Worm (Caenorhabditis elegans) whole organism, L2 larva: ENCODE data around the gene rpt-6.

ENCODE experiments used
- C34F6.9 ChIP-seq: fragments of 150-350 bp; optimal IDR thresholded peaks from 2 replicates; lab custom pipeline; 2014; ENCODE audit warnings: missing biosample characterization, missing genetic modification characterization
- F13H6.1 ChIP-seq: sonication (generic microtip); optimal IDR thresholded peaks from 2 replicates; lab custom pipeline; 2016; ENCODE audit warnings: missing genetic modification characterization, missing compliant biosample characterization
- R02D3.7 ChIP-seq: fragments of 150-350 bp; optimal IDR thresholded peaks from 2 replicates; lab custom pipeline; 2014; ENCODE audit warnings: missing biosample characterization, missing genetic modification characterization
- Y55F3AM.14 ChIP-seq: fragments of 200-800 bp; sonication (Bioruptor generic); optimal IDR thresholded peaks from 2 replicates; lab custom pipeline; 2018; ENCODE audit warnings: mild to moderate bottlenecking, missing genetic modification characterization, missing compliant biosample characterization
- ZK546.5 ChIP-seq: sonication (generic microtip); optimal IDR thresholded peaks from 2 replicates; lab custom pipeline; 2017; ENCODE audit warnings: missing biosample characterization, missing genetic modification characterization
- alr-1 ChIP-seq: fragments of 150-350 bp; optimal IDR thresholded peaks from 2 replicates; lab custom pipeline; 2014; ENCODE audit warnings: missing biosample characterization, missing genetic modification characterization
- aly-2 ChIP-seq: fragments of 150-350 bp; optimal IDR thresholded peaks from 2 replicates; lab custom pipeline; 2014; ENCODE audit warnings: missing biosample characterization, missing genetic modification characterization
- ama-1 ChIP-seq: fragments of 150-350 bp; optimal IDR thresholded peaks from 2 replicates; lab custom pipeline; 2018; ENCODE audit warnings: inconsistent platforms
- blmp-1 ChIP-seq: sonication (generic microtip); optimal IDR thresholded peaks from 2 replicates; lab custom pipeline; 2017; ENCODE audit warnings: missing genetic modification characterization, mild to moderate bottlenecking, missing compliant biosample characterization, antibody characterized with exemption, moderate library complexity; ENCODE audit not compliant: insufficient read depth
- ceh-16 ChIP-seq: fragments of 150-350 bp; optimal IDR thresholded peaks from 2 replicates; lab custom pipeline; 2014; ENCODE audit warnings: missing biosample characterization, missing genetic modification characterization
- ceh-82 ChIP-seq: fragments of 150-350 bp; optimal IDR thresholded peaks from 2 replicates; lab custom pipeline; 2014; ENCODE audit warnings: missing biosample characterization, missing genetic modification characterization
- crh-2 ChIP-seq: sonication (generic microtip); optimal IDR thresholded peaks from 2 replicates; lab custom pipeline; 2017; ENCODE audit warnings: missing biosample characterization, missing genetic modification characterization
- dmd-4 ChIP-seq: sonication (generic microtip); optimal IDR thresholded peaks from 2 replicates; lab custom pipeline; 2017; ENCODE audit warnings: missing biosample characterization, missing genetic modification characterization
- egl-27 ChIP-seq: sonication (generic microtip); optimal IDR thresholded peaks from 3 replicates; lab custom pipeline; 2017; ENCODE audit warnings: missing biosample characterization, missing genetic modification reagents, missing genetic modification characterization
- elt-1 ChIP-seq: fragments of 150-350 bp; optimal IDR thresholded peaks from 2 replicates; lab custom pipeline; 2014; ENCODE audit warnings: missing biosample characterization, missing genetic modification characterization
- elt-3 ChIP-seq: sonication (generic microtip); optimal IDR thresholded peaks from 2 replicates; lab custom pipeline; 2017; ENCODE audit warnings: missing biosample characterization, missing genetic modification characterization
- fos-1 ChIP-seq: fragments of 150-350 bp; optimal IDR thresholded peaks from 2 replicates; lab custom pipeline; 2014; ENCODE audit warnings: missing biosample characterization, missing genetic modification characterization
- gmeb-1 ChIP-seq: fragments of 150-350 bp; optimal IDR thresholded peaks from 2 replicates; lab custom pipeline; 2014; ENCODE audit warnings: missing biosample characterization, missing genetic modification characterization
- lin-11 ChIP-seq: fragments of 150-350 bp; sonication (generic microtip); optimal IDR thresholded peaks from 2 replicates; lab custom pipeline; 2014; ENCODE audit warnings: missing biosample characterization, missing genetic modification characterization, inconsistent platforms, mixed read lengths
- lin-13 ChIP-seq: fragments of 150-350 bp; optimal IDR thresholded peaks from 2 replicates; lab custom pipeline; 2014; ENCODE audit warnings: missing biosample characterization, missing genetic modification reagents, missing genetic modification characterization
- lin-39 ChIP-seq: fragments of 150-350 bp; optimal IDR thresholded peaks from 2 replicates; lab custom pipeline; 2014; ENCODE audit warnings: missing biosample characterization, missing genetic modification reagents, missing genetic modification characterization
- lsy-2 ChIP-seq, 2 experiments: fragments of 150-350 bp in 1 of 2; sonication (generic microtip) in 1 of 2; optimal IDR thresholded peaks; 2 replicates each; lab custom pipeline; 2014 to 2017; ENCODE audit warnings: missing biosample characterization in 2 of 2, missing genetic modification characterization in 2 of 2
- mab-5 ChIP-seq: fragments of 150-350 bp; optimal IDR thresholded peaks from 2 replicates; lab custom pipeline; 2014; ENCODE audit warnings: missing biosample characterization, missing genetic modification characterization
- mbf-1 ChIP-seq: sonication (generic microtip); optimal IDR thresholded peaks from 2 replicates; lab custom pipeline; 2017; ENCODE audit warnings: missing biosample characterization, missing genetic modification characterization
- mdl-1 ChIP-seq, 2 experiments: fragments of 150-350 bp in 1 of 2; sonication (generic microtip) in 1 of 2; optimal IDR thresholded peaks; 2 replicates each; lab custom pipeline; 2017; ENCODE audit warnings: missing biosample characterization in 2 of 2, missing genetic modification characterization in 2 of 2
- nhr-10 ChIP-seq: sonication (generic microtip); optimal IDR thresholded peaks from 2 replicates; lab custom pipeline; 2017; ENCODE audit warnings: missing biosample characterization, missing genetic modification characterization
- nhr-11 ChIP-seq: fragments of 150-350 bp; optimal IDR thresholded peaks from 2 replicates; lab custom pipeline; 2014; ENCODE audit warnings: missing biosample characterization, missing genetic modification characterization
- nhr-12 ChIP-seq: fragments of 150-350 bp; optimal IDR thresholded peaks from 2 replicates; lab custom pipeline; 2014; ENCODE audit warnings: missing biosample characterization, missing genetic modification characterization
- nhr-129 ChIP-seq: fragments of 150-350 bp; optimal IDR thresholded peaks from 2 replicates; lab custom pipeline; 2014; ENCODE audit warnings: missing biosample characterization, missing genetic modification characterization
- nhr-21 ChIP-seq: fragments of 150-350 bp; optimal IDR thresholded peaks from 2 replicates; lab custom pipeline; 2014; ENCODE audit warnings: missing biosample characterization, missing genetic modification characterization
- nhr-23 ChIP-seq: fragments of 150-350 bp; optimal IDR thresholded peaks from 2 replicates; lab custom pipeline; 2014; ENCODE audit warnings: missing biosample characterization, missing genetic modification reagents, missing genetic modification characterization
- nhr-237 ChIP-seq: fragments of 150-350 bp; optimal IDR thresholded peaks from 2 replicates; lab custom pipeline; 2014; ENCODE audit warnings: missing biosample characterization, missing genetic modification characterization
- nhr-25 ChIP-seq: fragments of 150-350 bp; sonication (generic microtip); optimal IDR thresholded peaks from 3 replicates; lab custom pipeline; 2014; ENCODE audit warnings: missing biosample characterization, missing genetic modification characterization
- nhr-6 ChIP-seq: fragments of 150-350 bp; optimal IDR thresholded peaks from 2 replicates; lab custom pipeline; 2014; ENCODE audit warnings: missing biosample characterization, missing genetic modification characterization
- nhr-77 ChIP-seq: fragments of 150-350 bp; optimal IDR thresholded peaks from 2 replicates; lab custom pipeline; 2014; ENCODE audit warnings: missing biosample characterization, missing genetic modification characterization
- peb-1 ChIP-seq: fragments of 150-350 bp; optimal IDR thresholded peaks from 2 replicates; lab custom pipeline; 2014; ENCODE audit warnings: missing biosample characterization, missing genetic modification characterization
- sem-4 ChIP-seq: fragments of 150-350 bp; optimal IDR thresholded peaks from 2 replicates; lab custom pipeline; 2014; ENCODE audit warnings: missing biosample characterization, missing genetic modification reagents, missing genetic modification characterization
- skn-1 ChIP-seq: sonication (generic microtip); optimal IDR thresholded peaks from 2 replicates; lab custom pipeline; 2017; ENCODE audit warnings: missing biosample characterization, missing genetic modification characterization
- sma-3 ChIP-seq: sonication (generic microtip); optimal IDR thresholded peaks from 2 replicates; lab custom pipeline; 2016; ENCODE audit warnings: missing genetic modification reagents, missing genetic modification characterization, missing compliant biosample characterization
- sma-9 ChIP-seq, 2 experiments: fragments of 150-350 bp in 1 of 2; sonication (generic microtip) in 1 of 2; optimal IDR thresholded peaks; 2 replicates each; lab custom pipeline; 2014 to 2016; ENCODE audit warnings: missing genetic modification characterization in 2 of 2, mild to moderate bottlenecking in 1 of 2, missing biosample characterization in 1 of 2, missing compliant biosample characterization in 1 of 2, missing genetic modification reagents in 1 of 2, moderate library complexity in 1 of 2
- snpc-4 ChIP-seq: fragments of 150-350 bp; optimal IDR thresholded peaks from 2 replicates; lab custom pipeline; 2014; ENCODE audit warnings: missing biosample characterization, missing genetic modification characterization
- unc-39 ChIP-seq: fragments of 150-350 bp; optimal IDR thresholded peaks from 2 replicates; lab custom pipeline; 2014; ENCODE audit warnings: missing biosample characterization, missing genetic modification characterization
- unc-55 ChIP-seq: fragments of 150-350 bp; sonication (generic microtip); optimal IDR thresholded peaks from 3 replicates; lab custom pipeline; 2014; ENCODE audit warnings: missing biosample characterization, missing genetic modification reagents, missing genetic modification characterization
- unc-62 ChIP-seq: fragments of 150-350 bp; optimal IDR thresholded peaks from 2 replicates; lab custom pipeline; 2014; ENCODE audit warnings: missing biosample characterization, missing genetic modification reagents, missing genetic modification characterization
- zag-1 ChIP-seq: fragments of 150-350 bp; optimal IDR thresholded peaks from 2 replicates; lab custom pipeline; 2014; ENCODE audit warnings: missing biosample characterization, missing genetic modification characterization
- ztf-1 ChIP-seq: fragments of 200-800 bp; sonication (Bioruptor generic); conservative IDR thresholded peaks from 2 replicates; pipeline ENCODE4 v1.3.6; 2022; ENCODE audit warnings: missing genetic modification characterization, missing compliant biosample characterization
- ztf-11 ChIP-seq: sonication (generic microtip); optimal IDR thresholded peaks from 2 replicates; lab custom pipeline; 2017; ENCODE audit warnings: missing biosample characterization, missing genetic modification characterization
- ztf-4 ChIP-seq: fragments of 150-350 bp; optimal IDR thresholded peaks from 2 replicates; lab custom pipeline; 2014; ENCODE audit warnings: missing biosample characterization, missing genetic modification characterization

Gene rpt-6

DNA sequence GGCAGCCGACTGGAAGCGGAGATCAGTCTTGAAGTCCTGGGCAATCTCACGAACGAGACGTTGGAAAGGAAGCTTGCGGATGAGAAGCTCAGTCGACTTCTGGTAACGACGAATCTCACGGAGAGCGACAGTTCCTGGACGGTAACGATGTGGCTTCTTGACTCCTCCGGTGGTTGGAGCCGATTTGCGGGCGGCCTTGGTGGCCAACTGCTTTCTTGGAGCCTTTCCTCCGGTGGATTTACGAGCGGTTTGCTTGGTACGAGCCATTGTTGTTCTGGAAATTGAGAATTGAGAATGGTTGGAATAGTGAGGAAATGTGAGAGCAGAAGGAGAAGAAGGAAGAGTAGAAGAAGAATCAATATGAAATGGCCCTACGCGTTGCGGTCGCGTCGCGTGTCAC lies 2.4 kb upstream of the rpt-6 start:
- TF ChIP-seq peb-1 (tag; lab: Kevin White, UChicago) = no peak
- no peak for TF ChIP-seq ztf-1
- no peak for TF ChIP-seq R02D3.7 (tag; lab: Kevin White, UChicago)
- no peak for TF ChIP-seq ZK546.5 (tag; lab: Kevin White, UChicago)
- TF ChIP-seq ztf-4 (tag; lab: Kevin White, UChicago) = no peak
- no peak for TF ChIP-seq unc-62 (GFP tag; lab: Kevin White, UChicago)
- no peak for TF ChIP-seq egl-27 (tag; lab: Kevin White, UChicago)
- TF ChIP-seq nhr-12 = no peak
- TF ChIP-seq ama-1 (lab: Kevin White, UChicago) = no peak
- TF ChIP-seq, all 48 proteins: peak for 0

DNA sequence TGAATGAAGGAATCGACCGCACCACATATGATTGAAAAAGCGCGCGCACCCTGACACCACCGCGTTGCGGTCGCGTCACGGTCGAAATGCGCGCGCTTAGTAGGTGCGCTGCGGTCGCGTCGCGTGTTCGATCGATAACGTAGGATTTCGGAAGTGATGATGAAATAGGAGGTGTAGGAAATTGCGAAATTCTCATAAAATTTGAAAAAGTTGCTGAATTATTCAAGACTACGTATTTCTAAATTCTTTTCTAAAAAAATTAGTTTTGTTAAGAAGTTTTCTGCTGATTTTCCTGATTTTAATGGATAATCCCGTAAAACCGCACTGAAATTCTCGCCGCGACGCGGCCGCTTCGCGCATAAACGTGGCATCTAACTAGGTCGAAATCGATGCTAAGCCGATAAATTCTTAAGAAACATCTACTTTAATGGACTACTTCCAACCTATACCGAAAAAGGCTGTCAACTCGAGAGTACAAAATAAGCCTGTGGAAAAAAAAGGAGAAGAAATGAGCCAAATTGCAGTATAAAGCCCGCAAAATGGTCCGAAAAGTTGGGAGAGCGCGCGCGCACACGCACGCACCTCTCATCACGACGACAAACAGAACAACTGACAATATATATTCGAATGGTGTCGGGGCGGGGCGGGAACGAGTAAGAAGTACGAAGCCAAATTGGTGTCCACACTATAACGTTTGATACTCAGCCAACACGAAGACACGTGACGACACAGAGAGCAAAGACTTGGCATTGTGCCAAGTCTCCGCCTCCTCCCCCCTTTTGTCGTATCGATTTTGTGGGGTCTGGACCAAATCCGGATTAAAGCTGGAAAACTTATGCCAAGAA lies 1.6 kb upstream of the rpt-6 start, which contains the start of gene his-72:
TSS of gene his-72 (minus strand) at position 589 of the 845 bp plus-strand sequence.
- TF ChIP-seq Y55F3AM.14 (no peak), ama-1 (lab: Kevin White, UChicago) (peak; percentile 93), skn-1 (tag; lab: Kevin White, UChicago) (no peak), elt-1 (tag; lab: Kevin White, UChicago) (no peak), lin-11 (tag; lab: Kevin White, UChicago) (peak; percentile 8), egl-27 (tag; lab: Kevin White, UChicago) (no peak), sem-4 (tag; lab: Kevin White, UChicago) (peak; percentile 63), lin-13 (GFP tag; lab: Kevin White, UChicago) (peak; percentile 77), nhr-23 (tag; lab: Kevin White, UChicago) (no peak), nhr-10 (tag; lab: Kevin White, UChicago) (no peak), gmeb-1 (tag; lab: Kevin White, UChicago) (peak; percentile 47), crh-2 (peak; percentile 9), F13H6.1 (tag; lab: Kevin White, UChicago) (peak; percentile 52), mdl-1 (tag; optimal IDR thresholded peaks at IDR 0.05; lab: Kevin White, UChicago) (peak; percentile 29 to 62), ztf-4 (tag; lab: Kevin White, UChicago) (no peak), dmd-4 (no peak), R02D3.7 (tag; lab: Kevin White, UChicago) (no peak), ceh-16 (tag; lab: Kevin White, UChicago) (no peak), nhr-129 (tag; lab: Kevin White, UChicago) (peak; percentile 51), blmp-1 (tag; lab: Kevin White, UChicago) (peak; percentile 10), sma-3 (GFP tag; lab: Kevin White, UChicago) (peak; percentile 17), ceh-82 (tag; lab: Kevin White, UChicago) (no peak), fos-1 (tag; lab: Kevin White, UChicago) (peak; percentile 7), sma-9 (GFP tag; optimal IDR thresholded peaks at IDR 0.05; lab: Kevin White, UChicago) (peak; percentile 48), sma-9 (tag; optimal IDR thresholded peaks at IDR 0.05; lab: Kevin White, UChicago) (no peak), nhr-237 (no peak), mab-5 (tag; lab: Kevin White, UChicago) (peak; percentile 35), nhr-6 (tag; lab: Kevin White, UChicago) (peak; percentile 19), lin-39 (tag; lab: Kevin White, UChicago) (no peak), snpc-4 (tag; lab: Kevin White, UChicago) (no peak), unc-39 (tag; lab: Kevin White, UChicago) (no peak), lsy-2 (tag; optimal IDR thresholded peaks at IDR 0.05; lab: Kevin White, UChicago) (peak in 1 of 2 experiments; percentile 65), nhr-77 (no peak), elt-3 (no peak), aly-2 (tag; lab: Kevin White, UChicago) (no peak), ZK546.5 (tag; lab: Kevin White, UChicago) (no peak), alr-1 (tag; lab: Kevin White, UChicago) (no peak), mbf-1 (tag; lab: Kevin White, UChicago) (no peak), unc-55 (GFP tag; lab: Kevin White, UChicago) (peak; percentile 42), ztf-1 (no peak), ztf-11 (no peak), zag-1 (tag; lab: Kevin White, UChicago) (peak; percentile 9), peb-1 (tag; lab: Kevin White, UChicago) (no peak), nhr-21 (tag; lab: Kevin White, UChicago) (peak; percentile 8), nhr-25 (tag; lab: Kevin White, UChicago) (peak; percentile 62), nhr-11 (tag; lab: Kevin White, UChicago) (no peak), C34F6.9 (peak; percentile 73), nhr-12 (no peak), unc-62 (GFP tag; lab: Kevin White, UChicago) (no peak)
